Worm (Caenorhabditis elegans) whole organism, L1 larva: ENCODE measurements around the gene K08E4.7.

Source experiments
- C34B4.2 ChIP-seq: sonication (generic microtip); optimal IDR thresholded peaks from 2 replicates; lab custom pipeline; 2017; ENCODE audit warnings: mild to moderate bottlenecking, missing genetic modification characterization, missing compliant biosample characterization
- jun-1 ChIP-seq: fragments of 150-350 bp; optimal IDR thresholded peaks from 2 replicates; lab custom pipeline; 2014; ENCODE audit warnings: missing biosample characterization, missing genetic modification reagents, missing genetic modification characterization
- lin-39 ChIP-seq: fragments of 150-350 bp; optimal IDR thresholded peaks from 2 replicates; lab custom pipeline; 2014; ENCODE audit warnings: missing biosample characterization, missing genetic modification reagents, missing genetic modification characterization
- mdl-1 ChIP-seq, 2 experiments: fragments of 150-350 bp; optimal IDR thresholded peaks; 2 replicates each; lab custom pipeline; 2014 to 2017; ENCODE audit warnings: missing biosample characterization in 2 of 2, missing genetic modification characterization in 2 of 2, inconsistent platforms in 1 of 2
- rnt-1 ChIP-seq: sonication (generic microtip); optimal IDR thresholded peaks from 2 replicates; lab custom pipeline; 2016; ENCODE audit warnings: mild to moderate bottlenecking, missing genetic modification characterization, moderate library complexity, missing compliant biosample characterization
- snpc-4 ChIP-seq: fragments of 150-350 bp; optimal IDR thresholded peaks from 2 replicates; lab custom pipeline; 2014; ENCODE audit warnings: missing biosample characterization, missing genetic modification characterization
- xbp-1 ChIP-seq: sonication (generic microtip); optimal IDR thresholded peaks from 2 replicates; lab custom pipeline; 2016; ENCODE audit warnings: missing genetic modification characterization, missing compliant biosample characterization
- ztf-11 ChIP-seq, 2 experiments: sonication (generic microtip); optimal IDR thresholded peaks; 2 replicates each; lab custom pipeline; 2016 to 2017; ENCODE audit warnings: missing genetic modification characterization in 2 of 2, missing biosample characterization in 1 of 2, missing compliant biosample characterization in 1 of 2

- TF ChIP-seq C34B4.2 (tag; lab: Kevin White, UChicago) (no peak), rnt-1 (tag; lab: Kevin White, UChicago) (no peak), jun-1 (tag; lab: Kevin White, UChicago) (no peak), lin-39 (tag; lab: Kevin White, UChicago) (no peak), snpc-4 (tag; lab: Kevin White, UChicago) (no peak), ztf-11 (tag; optimal IDR thresholded peaks at IDR 0.05; lab: Kevin White, UChicago) (peak in 1 of 2 experiments; percentile 16), mdl-1 (tag; optimal IDR thresholded peaks at IDR 0.05; lab: Kevin White, UChicago) (no peak), xbp-1 (tag; lab: Kevin White, UChicago) (no peak)
Measured at ce11 chrIV:12036924-12037323, 38.7 kb upstream of the K08E4.7 start.
